Worm (Caenorhabditis elegans): ENCODE data around the gene ZK896.4.
A peak's percentile ranks its signal among the peaks of the same experiment; 100 is the strongest.

Gene ZK896.4

ce11 chrIV:12842121-12842520 is 41.0 kb downstream of the ZK896.4 start (continued):
- TF ChIP-seq pha-4 (tag; optimal IDR thresholded peaks at IDR 0.05) (peak; percentile 44), K11D2.4 (GFP tag; IDR thresholded peaks at IDR 0.05) (no peak), B0035.1 (tag; optimal IDR thresholded peaks at IDR 0.05) (no peak), let-607 (tag; optimal IDR thresholded peaks at IDR 0.05) (peak; percentile 31 to 79), hmg-20 (GFP tag; IDR thresholded peaks at IDR 0.05) (no peak), F22D6.2 (tag; optimal IDR thresholded peaks at IDR 0.05) (peak; percentile 66)

DNA sequence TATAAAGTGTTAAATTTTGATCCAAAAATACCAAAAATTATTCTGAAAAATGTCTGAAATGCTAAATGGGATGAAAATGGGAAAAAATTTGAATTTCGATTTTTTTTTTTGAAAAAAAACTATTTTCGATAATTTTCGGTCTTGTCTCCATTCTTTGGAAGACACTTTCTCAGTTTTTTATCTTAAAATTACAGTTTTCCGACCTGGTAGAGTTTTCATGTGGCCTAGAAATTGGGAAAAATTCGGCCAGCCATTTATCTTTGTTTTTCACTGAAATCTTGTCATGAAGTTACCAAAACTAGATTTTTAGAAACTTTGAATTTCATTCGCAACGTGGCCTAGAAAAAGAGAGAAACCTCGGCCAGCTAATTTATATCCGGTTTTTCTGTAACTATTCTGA is 42.2 kb downstream of the ZK896.4 start:
- TF ChIP-seq lsl-1 (GFP tag; optimal IDR thresholded peaks at IDR 0.05) (no peak), sea-2 (GFP tag; IDR thresholded peaks at IDR 0.05) (no peak), snpc-4 (GFP tag; optimal IDR thresholded peaks at IDR 0.05) (no peak), snpc-4 (tag; optimal IDR thresholded peaks at IDR 0.05) (no peak), nfya-1 (tag; optimal IDR thresholded peaks at IDR 0.05; ENCODE audit: borderline replicate concordance, insufficient read depth) (no peak), T26A5.8 (tag; optimal IDR thresholded peaks at IDR 0.05) (no peak), atf-7 (tag; optimal IDR thresholded peaks at IDR 0.05) (no peak), unc-130 (GFP tag; optimal IDR thresholded peaks at IDR 0.05) (no peak), mxl-1 (tag; optimal IDR thresholded peaks at IDR 0.05) (no peak), egl-18 (GFP tag; IDR thresholded peaks at IDR 0.05) (no peak), cebp-1 (GFP tag; IDR thresholded peaks at IDR 0.05) (no peak), cebp-1 (tag; optimal IDR thresholded peaks at IDR 0.05) (no peak)

DNA sequence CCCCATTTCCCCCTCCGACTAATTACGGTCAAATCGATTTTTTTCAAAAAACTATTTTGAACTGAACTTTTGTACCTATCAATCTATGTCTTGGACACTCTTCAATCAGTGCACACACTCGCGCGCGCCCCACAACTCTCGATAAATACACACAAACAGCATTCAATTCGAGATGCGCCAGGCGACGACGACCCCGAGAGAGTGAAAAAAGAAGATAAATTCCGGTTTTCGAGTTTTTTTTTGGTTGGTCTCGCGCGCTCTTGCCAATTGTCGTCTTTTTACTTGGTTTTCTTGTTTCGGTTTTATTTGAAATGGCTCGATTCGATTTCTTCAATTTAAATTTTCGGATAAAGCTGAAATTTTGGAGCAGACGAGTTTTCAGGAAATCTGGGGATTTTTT is 42.7 kb downstream of the ZK896.4 start:
- TF ChIP-seq ztf-3 (GFP tag; optimal IDR thresholded peaks at IDR 0.05): no peak
- TF ChIP-seq nhr-90 (tag; optimal IDR thresholded peaks at IDR 0.05): no peak
- TF ChIP-seq mes-4 (tag; optimal IDR thresholded peaks at IDR 0.05): no peak
- TF ChIP-seq die-1 (tag; optimal IDR thresholded peaks at IDR 0.05): peak; percentile 4
- TF ChIP-seq madf-3 (GFP tag; IDR thresholded peaks at IDR 0.05): no peak
- no peak for TF ChIP-seq F22D6.2 (tag; optimal IDR thresholded peaks at IDR 0.05)
- no peak for TF ChIP-seq dpl-1 (GFP tag; optimal IDR thresholded peaks at IDR 0.05)
- no peak for TF ChIP-seq cebp-1 (GFP tag; IDR thresholded peaks at IDR 0.05)
- peak; percentile 45 for TF ChIP-seq cebp-1 (tag; optimal IDR thresholded peaks at IDR 0.05)
- TF ChIP-seq Y95B8A.8 (GFP tag; IDR thresholded peaks at IDR 0.05): no peak
- TF ChIP-seq B0336.3 (GFP tag; IDR thresholded peaks at IDR 0.05): peak; percentile 75
- no peak for TF ChIP-seq F49E8.2 (tag; optimal IDR thresholded peaks at IDR 0.05; ENCODE audit: insufficient read depth)
- TF ChIP-seq hmg-1.2 (GFP tag; IDR thresholded peaks at IDR 0.05): peak; percentile 17; the same call in 1 of the 2 replicates
- no peak for TF ChIP-seq D2030.7 (GFP tag; IDR thresholded peaks at IDR 0.05)
- no peak for TF ChIP-seq snpc-4 (GFP tag; optimal IDR thresholded peaks at IDR 0.05)
- TF ChIP-seq snpc-4 (tag; optimal IDR thresholded peaks at IDR 0.05): peak in 1 of 4 experiments; percentile 4
- no peak for TF ChIP-seq hrde-1 (tag; optimal IDR thresholded peaks at IDR 0.05; ENCODE audit: borderline replicate concordance)
- TF ChIP-seq ceh-91 (GFP tag; IDR thresholded peaks at IDR 0.05): no peak
- TF ChIP-seq nhr-27 (tag; optimal IDR thresholded peaks at IDR 0.05): no peak
- no peak for TF ChIP-seq Y53F4B.3 (GFP tag; IDR thresholded peaks at IDR 0.05)
- TF ChIP-seq tlf-1 (GFP tag; optimal IDR thresholded peaks at IDR 0.05): no peak
- TF ChIP-seq ztf-25 (GFP tag; IDR thresholded peaks at IDR 0.05): no peak
- TF ChIP-seq pbrm-1 (GFP tag; IDR thresholded peaks at IDR 0.05): 0 out of 2 replicates have a peak, but pooled peaks have one; percentile 13
- peak; percentile 9 for TF ChIP-seq lin-40 (tag; optimal IDR thresholded peaks at IDR 0.05)
- no peak for TF ChIP-seq egrh-3 (GFP tag; IDR thresholded peaks at IDR 0.05)
- peak; percentile 18 for TF ChIP-seq tbp1 (GFP tag; optimal IDR thresholded peaks at IDR 0.05)
- no peak for TF ChIP-seq lin-26 (GFP tag; IDR thresholded peaks at IDR 0.05)
- TF ChIP-seq gei-17 (GFP tag; optimal IDR thresholded peaks at IDR 0.05): no peak
- TF ChIP-seq ztf-26 (tag; optimal IDR thresholded peaks at IDR 0.05): no peak
- no peak for TF ChIP-seq aptf-2 (GFP tag; conservative IDR thresholded peaks at IDR 0.05)
- no peak for TF ChIP-seq rpc-1 (optimal IDR thresholded peaks at IDR 0.05)
- no peak for TF ChIP-seq rpc-1 (tag; optimal IDR thresholded peaks at IDR 0.05)
- no peak for TF ChIP-seq chd-7 (tag; optimal IDR thresholded peaks at IDR 0.05)
- no peak for TF ChIP-seq B0035.1 (tag; optimal IDR thresholded peaks at IDR 0.05)
- TF ChIP-seq attf-6 (GFP tag; IDR thresholded peaks at IDR 0.05): no peak
